Fruit fly (Drosophila melanogaster): ENCODE measurements around the gene Acsx3.

DNA sequence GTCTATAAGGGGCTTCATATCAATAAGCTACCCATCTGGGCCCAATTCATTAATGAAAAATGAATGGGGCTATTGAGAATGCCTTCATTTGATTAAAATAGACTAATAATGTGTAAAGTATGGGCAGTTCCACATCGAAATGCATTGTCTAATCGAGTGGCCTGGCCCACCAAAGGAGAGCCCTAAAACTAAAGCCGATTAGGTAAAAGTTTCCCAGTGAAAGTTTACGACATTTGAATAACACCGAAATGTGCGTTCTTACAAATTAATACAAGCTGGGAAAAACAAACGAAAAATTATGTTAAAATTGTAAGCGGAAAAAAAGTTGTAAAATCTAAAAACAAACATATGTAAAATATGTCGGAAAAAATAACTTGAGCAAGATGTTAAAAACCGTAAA is 23.9 kb downstream of the Acsx3 start:
- TF ChIP-seq CG8478 (optimal IDR thresholded peaks at IDR 0.05) = no peak
- TF ChIP-seq CTCF (optimal IDR thresholded peaks at IDR 0.05) = no peak

All from S2 (cell line).